Worm (Caenorhabditis elegans) whole organism, midembryonic: ENCODE measurements around the gene F55F3.4.

Experiments
- cog-1 ChIP-seq: sonication (generic microtip); optimal IDR thresholded peaks from 2 replicates; lab custom pipeline; 2016; ENCODE audit warnings: missing genetic modification characterization, missing compliant biosample characterization
- tab-1 ChIP-seq: fragments of 200-800 bp; sonication (Bioruptor generic); IDR thresholded peaks from 2 replicates; pipeline ENCODE4 v1.3.6; 2022; ENCODE audit warnings: missing genetic modification characterization, missing compliant biosample characterization

ce11 chrX:13811156-13811555 is 25.8 kb downstream of the F55F3.4 start:
- TF ChIP-seq tab-1 (GFP tag; lab: Robert Waterston, UW) (no peak), cog-1 (tag; lab: Kevin White, UChicago) (no peak)
